Worm (Caenorhabditis elegans) whole organism, L2 larva: ENCODE results near the gene irld-9.
"Not testable (repeated sequence)": the region's sequence is repeated elsewhere in the genome, so short reads cannot be mapped to it uniquely, and the experiment has no call there.

Experiments
- F13H6.1 ChIP-seq: sonication (generic microtip); optimal IDR thresholded peaks from 2 replicates; lab custom pipeline; 2016; ENCODE audit warnings: missing genetic modification characterization, missing compliant biosample characterization
- alr-1 ChIP-seq: fragments of 150-350 bp; optimal IDR thresholded peaks from 2 replicates; lab custom pipeline; 2014; ENCODE audit warnings: missing biosample characterization, missing genetic modification characterization
- ama-1 ChIP-seq: fragments of 150-350 bp; optimal IDR thresholded peaks from 2 replicates; lab custom pipeline; 2018; ENCODE audit warnings: inconsistent platforms
- blmp-1 ChIP-seq: sonication (generic microtip); optimal IDR thresholded peaks from 2 replicates; lab custom pipeline; 2017; ENCODE audit warnings: missing genetic modification characterization, mild to moderate bottlenecking, missing compliant biosample characterization, antibody characterized with exemption, moderate library complexity; ENCODE audit not compliant: insufficient read depth
- ceh-16 ChIP-seq: fragments of 150-350 bp; optimal IDR thresholded peaks from 2 replicates; lab custom pipeline; 2014; ENCODE audit warnings: missing biosample characterization, missing genetic modification characterization
- fos-1 ChIP-seq: fragments of 150-350 bp; optimal IDR thresholded peaks from 2 replicates; lab custom pipeline; 2014; ENCODE audit warnings: missing biosample characterization, missing genetic modification characterization
- lin-13 ChIP-seq: fragments of 150-350 bp; optimal IDR thresholded peaks from 2 replicates; lab custom pipeline; 2014; ENCODE audit warnings: missing biosample characterization, missing genetic modification reagents, missing genetic modification characterization
- nhr-10 ChIP-seq: sonication (generic microtip); optimal IDR thresholded peaks from 2 replicates; lab custom pipeline; 2017; ENCODE audit warnings: missing biosample characterization, missing genetic modification characterization
- nhr-237 ChIP-seq: fragments of 150-350 bp; optimal IDR thresholded peaks from 2 replicates; lab custom pipeline; 2014; ENCODE audit warnings: missing biosample characterization, missing genetic modification characterization
- nhr-25 ChIP-seq: fragments of 150-350 bp; sonication (generic microtip); optimal IDR thresholded peaks from 3 replicates; lab custom pipeline; 2014; ENCODE audit warnings: missing biosample characterization, missing genetic modification characterization
- unc-39 ChIP-seq: fragments of 150-350 bp; optimal IDR thresholded peaks from 2 replicates; lab custom pipeline; 2014; ENCODE audit warnings: missing biosample characterization, missing genetic modification characterization
- unc-55 ChIP-seq: fragments of 150-350 bp; sonication (generic microtip); optimal IDR thresholded peaks from 3 replicates; lab custom pipeline; 2014; ENCODE audit warnings: missing biosample characterization, missing genetic modification reagents, missing genetic modification characterization
- ztf-11 ChIP-seq: sonication (generic microtip); optimal IDR thresholded peaks from 2 replicates; lab custom pipeline; 2017; ENCODE audit warnings: missing biosample characterization, missing genetic modification characterization

ce11 chrII:1767458-1767857, 28.7 kb upstream of the irld-9 start:
- TF ChIP-seq ceh-16 (tag; lab: Kevin White, UChicago); nhr-237 (tag; lab: Kevin White, UChicago); alr-1 (tag; lab: Kevin White, UChicago); nhr-10; blmp-1 (tag; lab: Kevin White, UChicago); ama-1 (lab: Kevin White, UChicago); unc-55; F13H6.1 (tag; lab: Kevin White, UChicago); ztf-11 (tag; lab: Kevin White, UChicago); unc-39; lin-13 (GFP tag; lab: Kevin White, UChicago); nhr-25 (tag; lab: Kevin White, UChicago): not testable (repeated sequence)
- TF ChIP-seq fos-1 (tag; lab: Kevin White, UChicago): peak; percentile 34
